Worm (Caenorhabditis elegans): ENCODE data around the gene F42A6.6.

F42A6.6 gene

ce11 chrIV:3385337-3386215, 48.9 kb upstream of the F42A6.6 start, which contains the start of gene mai-2 (continued):
- TF ChIP-seq nhr-11 (tag; optimal IDR thresholded peaks at IDR 0.05) (peak; percentile 18), elt-3 (tag; optimal IDR thresholded peaks at IDR 0.05) (peak in 2 of 6 experiments; percentile 28 to 29)

- TF ChIP-seq ceh-8 (GFP tag; optimal IDR thresholded peaks at IDR 0.05) (peak; percentile 87), C04F5.9 (tag; optimal IDR thresholded peaks at IDR 0.05) (peak; percentile 66), unc-30 (tag; optimal IDR thresholded peaks at IDR 0.05) (no peak), pax-3 (tag; optimal IDR thresholded peaks at IDR 0.05) (peak; percentile 74), mep-1 (tag; optimal IDR thresholded peaks at IDR 0.05) (peak; percentile 89), hpl-2 (GFP tag; optimal IDR thresholded peaks at IDR 0.05) (peak; percentile 65), isw-1 (GFP tag; IDR thresholded peaks at IDR 0.05) (peak; percentile 90), lin-35 (GFP tag; optimal IDR thresholded peaks at IDR 0.05) (peak; percentile 86 to 89), mdl-1 (tag; optimal IDR thresholded peaks at IDR 0.05) (peak; percentile 58 to 95), efl-1 (optimal IDR thresholded peaks at IDR 0.05) (peak; percentile 93 to 96), efl-1 (GFP tag; optimal IDR thresholded peaks at IDR 0.05 in 1 of 2) (peak; percentile 80 to 98), ces-1 (GFP tag; optimal IDR thresholded peaks at IDR 0.05) (no peak), dsc-1 (tag; optimal IDR thresholded peaks at IDR 0.05) (peak; percentile 90), nhr-85 (tag) (peak; percentile 96), Y116A8C.19 (tag; optimal IDR thresholded peaks at IDR 0.05; ENCODE audit: borderline replicate concordance) (no peak), fkh-4 (tag; optimal IDR thresholded peaks at IDR 0.05; ENCODE audit: borderline replicate concordance) (peak; percentile 49), lin-39 (tag; optimal IDR thresholded peaks at IDR 0.05) (peak; percentile 80), pqm-1 (tag; optimal IDR thresholded peaks at IDR 0.05) (no peak), hlh-17 (GFP tag; optimal IDR thresholded peaks at IDR 0.05; ENCODE audit: borderline replicate concordance) (no peak), pag-3 (tag; optimal IDR thresholded peaks at IDR 0.05; ENCODE audit: borderline replicate concordance, insufficient read depth) (no peak), F16B12.6 (tag; optimal IDR thresholded peaks at IDR 0.05) (peak; percentile 74), ets-5 (GFP tag; IDR thresholded peaks at IDR 0.05) (no peak), unc-86 (tag; optimal IDR thresholded peaks at IDR 0.05) (peak; percentile 97), jun-1 (tag; optimal IDR thresholded peaks at IDR 0.05) (peak; percentile 87), C34B4.2 (tag; optimal IDR thresholded peaks at IDR 0.05) (no peak), nhr-20 (tag; optimal IDR thresholded peaks at IDR 0.05) (peak; percentile 95), unc-62 (GFP tag; optimal IDR thresholded peaks at IDR 0.05) (no peak), nhr-28 (tag; optimal IDR thresholded peaks at IDR 0.05) (no peak), hlh-4 (tag; optimal IDR thresholded peaks at IDR 0.05) (no peak), snpc-4 (tag; optimal IDR thresholded peaks at IDR 0.05) (peak; percentile 54), nhr-237 (tag; optimal IDR thresholded peaks at IDR 0.05) (peak; percentile 11), fos-1 (tag; optimal IDR thresholded peaks at IDR 0.05) (peak; percentile 76), sptf-1 (tag; optimal IDR thresholded peaks at IDR 0.05) (no peak), elt-3 (tag; optimal IDR thresholded peaks at IDR 0.05) (peak in 2 of 6 experiments; percentile 48 to 57), zag-1 (tag; optimal IDR thresholded peaks at IDR 0.05) (no peak), nhr-12 (tag; optimal IDR thresholded peaks at IDR 0.05) (no peak), nhr-76 (tag; optimal IDR thresholded peaks at IDR 0.05) (no peak), nhr-77 (tag; optimal IDR thresholded peaks at IDR 0.05) (peak; percentile 78), lir-3 (tag; optimal IDR thresholded peaks at IDR 0.05; ENCODE audit: poor library complexity) (no peak), tbx-2 (tag; optimal IDR thresholded peaks at IDR 0.05) (peak; percentile 95), sup-37 (GFP tag; optimal IDR thresholded peaks at IDR 0.05) (peak; percentile 28), nhr-19 (GFP tag; conservative IDR thresholded peaks at IDR 0.05) (peak; percentile 95), elt-2 (tag; optimal IDR thresholded peaks at IDR 0.05) (peak; percentile 86), ama-1 (optimal IDR thresholded peaks at IDR 0.05) (no peak), unc-98 (GFP tag; IDR thresholded peaks at IDR 0.05) (0 out of 2 replicates have a peak, but pooled peaks have one; percentile 36), C16A3.4 (tag; optimal IDR thresholded peaks at IDR 0.05) (peak; percentile 65), dpl-1 (GFP tag; optimal IDR thresholded peaks at IDR 0.05) (peak; percentile 81 to 83 (median 82)), snu-23 (GFP tag; optimal IDR thresholded peaks at IDR 0.05) (peak; percentile 97)
Measured at ce11 chrIV:3384593-3384992, 47.9 kb upstream of the F42A6.6 start.

Data from whole organism, L1 larva.